Worm (Caenorhabditis elegans): ENCODE results near the gene dlc-5.

The dlc-5 gene

ce11 chrIV:6438051-6438450 lies at the start of gene dlc-5:
TSS of gene dlc-5 (plus strand) at chrIV:6438204.
- TF ChIP-seq nhr-11 (tag; optimal IDR thresholded peaks at IDR 0.05) (no peak), mab-5 (tag; optimal IDR thresholded peaks at IDR 0.05) (no peak), elt-1 (tag; optimal IDR thresholded peaks at IDR 0.05) (no peak), ceh-82 (tag; optimal IDR thresholded peaks at IDR 0.05) (no peak), ztf-4 (tag; optimal IDR thresholded peaks at IDR 0.05) (no peak), ztf-11 (tag; optimal IDR thresholded peaks at IDR 0.05) (no peak), nhr-77 (tag; optimal IDR thresholded peaks at IDR 0.05) (no peak)

ce11 chrIV:6388550-6388949 lies 49.5 kb upstream of the dlc-5 start:
- TF ChIP-seq mab-5 (tag; optimal IDR thresholded peaks at IDR 0.05) (no peak), mdl-1 (tag; optimal IDR thresholded peaks at IDR 0.05) (no peak), unc-62 (GFP tag; optimal IDR thresholded peaks at IDR 0.05) (no peak), lin-11 (tag; optimal IDR thresholded peaks at IDR 0.05) (no peak), egl-27 (tag; optimal IDR thresholded peaks at IDR 0.05) (no peak), ztf-1 (GFP tag; conservative IDR thresholded peaks at IDR 0.05) (no peak), R02D3.7 (tag; optimal IDR thresholded peaks at IDR 0.05) (no peak), nhr-23 (tag; optimal IDR thresholded peaks at IDR 0.05) (no peak), ceh-82 (tag; optimal IDR thresholded peaks at IDR 0.05) (no peak), nhr-11 (tag; optimal IDR thresholded peaks at IDR 0.05) (no peak), unc-39 (tag; optimal IDR thresholded peaks at IDR 0.05) (no peak), ztf-4 (tag; optimal IDR thresholded peaks at IDR 0.05) (no peak), skn-1 (tag; optimal IDR thresholded peaks at IDR 0.05) (no peak), sem-4 (tag; optimal IDR thresholded peaks at IDR 0.05) (no peak), aly-2 (tag; optimal IDR thresholded peaks at IDR 0.05) (no peak), lin-39 (tag; optimal IDR thresholded peaks at IDR 0.05) (no peak), blmp-1 (tag; optimal IDR thresholded peaks at IDR 0.05; ENCODE audit: insufficient read depth) (no peak), elt-1 (tag; optimal IDR thresholded peaks at IDR 0.05) (no peak), mbf-1 (tag; optimal IDR thresholded peaks at IDR 0.05) (no peak)

ce11 chrIV:6391566-6391965 lies 46.4 kb upstream of the dlc-5 start:
- no peak for TF ChIP-seq nhr-12 (tag; optimal IDR thresholded peaks at IDR 0.05)

ce11 chrIV:6393329-6393728 lies 44.7 kb upstream of the dlc-5 start:
- TF ChIP-seq fos-1 (tag; optimal IDR thresholded peaks at IDR 0.05) (peak; percentile 41), C34F6.9 (tag; optimal IDR thresholded peaks at IDR 0.05) (peak; percentile 89), egl-27 (tag; optimal IDR thresholded peaks at IDR 0.05) (no peak), unc-55 (GFP tag; optimal IDR thresholded peaks at IDR 0.05) (peak; percentile 87), lin-13 (GFP tag; optimal IDR thresholded peaks at IDR 0.05) (peak; percentile 23), lin-11 (tag; optimal IDR thresholded peaks at IDR 0.05) (no peak), lin-39 (tag; optimal IDR thresholded peaks at IDR 0.05) (peak; percentile 70), crh-2 (tag; optimal IDR thresholded peaks at IDR 0.05) (peak; percentile 39), alr-1 (tag; optimal IDR thresholded peaks at IDR 0.05) (no peak), elt-1 (tag; optimal IDR thresholded peaks at IDR 0.05) (no peak), nhr-129 (tag; optimal IDR thresholded peaks at IDR 0.05) (peak; percentile 79), Y55F3AM.14 (GFP tag; optimal IDR thresholded peaks at IDR 0.05) (no peak), sma-9 (GFP tag; optimal IDR thresholded peaks at IDR 0.05) (peak; percentile 71), sma-9 (tag; optimal IDR thresholded peaks at IDR 0.05) (no peak), lsy-2 (tag; optimal IDR thresholded peaks at IDR 0.05) (peak; percentile 12 to 75), zag-1 (tag; optimal IDR thresholded peaks at IDR 0.05) (peak; percentile 54), ztf-11 (tag; optimal IDR thresholded peaks at IDR 0.05) (no peak), sem-4 (tag; optimal IDR thresholded peaks at IDR 0.05) (peak; percentile 11), nhr-237 (tag; optimal IDR thresholded peaks at IDR 0.05) (no peak), nhr-6 (tag; optimal IDR thresholded peaks at IDR 0.05) (peak; percentile 36), nhr-77 (tag; optimal IDR thresholded peaks at IDR 0.05) (no peak), ama-1 (optimal IDR thresholded peaks at IDR 0.05) (no peak), mab-5 (tag; optimal IDR thresholded peaks at IDR 0.05) (no peak), F13H6.1 (tag; optimal IDR thresholded peaks at IDR 0.05) (peak; percentile 82), sma-3 (GFP tag; optimal IDR thresholded peaks at IDR 0.05) (no peak)
